Worm (Caenorhabditis elegans) whole organism, late embryonic: ENCODE data around the gene F23H11.7.
A peak's percentile ranks its signal among the peaks of the same experiment; 100 is the strongest.

ENCODE experiments used
- C08G9.2 ChIP-seq: sonication (generic microtip); optimal IDR thresholded peaks from 2 replicates; lab custom pipeline; 2016; ENCODE audit warnings: mild to moderate bottlenecking, missing genetic modification characterization, moderate library complexity, missing compliant biosample characterization
- C38D4.7 ChIP-seq: fragments of 200-800 bp; sonication (Bioruptor generic); optimal IDR thresholded peaks from 2 replicates; lab custom pipeline; 2018; ENCODE audit warnings: mild to moderate bottlenecking, missing genetic modification characterization, moderate library complexity, missing compliant biosample characterization
- F13H6.1 ChIP-seq: sonication (generic microtip); optimal IDR thresholded peaks from 2 replicates; lab custom pipeline; 2016; ENCODE audit warnings: missing genetic modification characterization, missing compliant biosample characterization
- K02D7.2 ChIP-seq: sonication (generic microtip); optimal IDR thresholded peaks from 2 replicates; lab custom pipeline; 2017; ENCODE audit warnings: mild to moderate bottlenecking, missing genetic modification characterization, missing compliant biosample characterization
- T23F11.4 ChIP-seq: fragments of 200-800 bp; sonication (Bioruptor generic); optimal IDR thresholded peaks from 2 replicates; lab custom pipeline; 2018; ENCODE audit warnings: mild to moderate bottlenecking, missing genetic modification characterization, missing compliant biosample characterization
- Y22D7AL.16 ChIP-seq: sonication (generic microtip); optimal IDR thresholded peaks from 2 replicates; lab custom pipeline; 2016; ENCODE audit warnings: missing genetic modification characterization, missing compliant biosample characterization
- ceh-14 ChIP-seq: sonication (generic microtip); optimal IDR thresholded peaks from 2 replicates; lab custom pipeline; 2016; ENCODE audit warnings: missing genotype, missing genetic modification characterization, missing compliant biosample characterization
- ceh-18 ChIP-seq: sonication (generic microtip); optimal IDR thresholded peaks from 2 replicates; lab custom pipeline; 2016; ENCODE audit warnings: missing genetic modification characterization, missing compliant biosample characterization
- ceh-19 ChIP-seq: fragments of 200-800 bp; sonication (Bioruptor generic); optimal IDR thresholded peaks from 2 replicates; lab custom pipeline; 2018; ENCODE audit warnings: mild to moderate bottlenecking, missing genetic modification characterization, missing compliant biosample characterization
- ceh-2 ChIP-seq: sonication (generic microtip); optimal IDR thresholded peaks from 2 replicates; lab custom pipeline; 2016; ENCODE audit warnings: missing genotype, missing genetic modification characterization, missing compliant biosample characterization
- ceh-24 ChIP-seq: sonication (generic microtip); optimal IDR thresholded peaks from 2 replicates; lab custom pipeline; 2016; ENCODE audit warnings: mild to moderate bottlenecking, missing genetic modification characterization, missing compliant biosample characterization
- ceh-31 ChIP-seq: sonication (generic microtip); optimal IDR thresholded peaks from 2 replicates; lab custom pipeline; 2016; ENCODE audit warnings: missing genetic modification characterization, missing compliant biosample characterization
- ceh-34 ChIP-seq: sonication (generic microtip); optimal IDR thresholded peaks from 2 replicates; lab custom pipeline; 2016; ENCODE audit warnings: mild to moderate bottlenecking, missing genetic modification characterization, missing compliant biosample characterization
- ceh-48 ChIP-seq: sonication (generic microtip); optimal IDR thresholded peaks from 2 replicates; lab custom pipeline; 2016; ENCODE audit warnings: missing genetic modification characterization, inconsistent platforms, missing compliant biosample characterization
- ceh-6 ChIP-seq: fragments of 200-800 bp; sonication (Bioruptor generic); optimal IDR thresholded peaks from 2 replicates; lab custom pipeline; 2018; ENCODE audit warnings: mild to moderate bottlenecking, missing genetic modification characterization, missing compliant biosample characterization
- che-1 ChIP-seq: sonication (generic microtip); optimal IDR thresholded peaks from 2 replicates; lab custom pipeline; 2016; ENCODE audit warnings: mild to moderate bottlenecking, missing genetic modification characterization, missing compliant biosample characterization
- elt-2 ChIP-seq: sonication (generic microtip); optimal IDR thresholded peaks from 2 replicates; lab custom pipeline; 2016; ENCODE audit warnings: missing genetic modification reagents, missing genetic modification characterization, missing compliant biosample characterization
- elt-4 ChIP-seq: sonication (generic microtip); optimal IDR thresholded peaks from 2 replicates; lab custom pipeline; 2016; ENCODE audit warnings: missing genetic modification characterization, missing compliant biosample characterization
- ets-4 ChIP-seq: sonication (generic microtip); optimal IDR thresholded peaks from 2 replicates; lab custom pipeline; 2016; ENCODE audit warnings: missing genetic modification characterization, missing compliant biosample characterization
- eyg-1 ChIP-seq: sonication (generic microtip); optimal IDR thresholded peaks from 2 replicates; lab custom pipeline; 2016; ENCODE audit warnings: missing genotype, missing genetic modification characterization, missing compliant biosample characterization
- fax-1 ChIP-seq: sonication (generic microtip); optimal IDR thresholded peaks from 2 replicates; lab custom pipeline; 2016; ENCODE audit warnings: missing genotype, missing genetic modification characterization, missing compliant biosample characterization
- fkh-6 ChIP-seq: sonication (generic microtip); optimal IDR thresholded peaks from 2 replicates; lab custom pipeline; 2016; ENCODE audit warnings: missing genetic modification characterization, missing compliant biosample characterization
- gmeb-2 ChIP-seq: sonication (generic microtip); optimal IDR thresholded peaks from 2 replicates; lab custom pipeline; 2016; ENCODE audit warnings: missing genetic modification characterization, inconsistent platforms, missing compliant biosample characterization
- hlh-13 ChIP-seq: fragments of 200-800 bp; sonication (Bioruptor generic); optimal IDR thresholded peaks from 2 replicates; lab custom pipeline; 2018; ENCODE audit warnings: mild to moderate bottlenecking, missing genetic modification characterization, missing compliant biosample characterization
- hlh-6 ChIP-seq: sonication (generic microtip); optimal IDR thresholded peaks from 2 replicates; lab custom pipeline; 2016; ENCODE audit warnings: missing genotype, missing genetic modification characterization, missing compliant biosample characterization
- hlh-8 ChIP-seq: sonication (generic microtip); optimal IDR thresholded peaks from 2 replicates; lab custom pipeline; 2016; ENCODE audit warnings: missing genotype, missing genetic modification characterization, missing compliant biosample characterization
- lim-6 ChIP-seq: sonication (generic microtip); optimal IDR thresholded peaks from 2 replicates; lab custom pipeline; 2016; ENCODE audit warnings: missing genetic modification characterization, missing compliant biosample characterization
- lin-11 ChIP-seq: fragments of 200-800 bp; sonication (Bioruptor generic); optimal IDR thresholded peaks from 2 replicates; lab custom pipeline; 2018; ENCODE audit warnings: mild to moderate bottlenecking, missing genetic modification characterization, missing compliant biosample characterization
- madf-2 ChIP-seq: sonication (generic microtip); optimal IDR thresholded peaks from 2 replicates; lab custom pipeline; 2017; ENCODE audit warnings: missing genetic modification characterization, missing compliant biosample characterization
- mec-3 ChIP-seq: sonication (generic microtip); optimal IDR thresholded peaks from 2 replicates; lab custom pipeline; 2016; ENCODE audit warnings: borderline replicate concordance, missing genetic modification characterization, missing compliant biosample characterization
- npax-4 ChIP-seq: sonication (generic microtip); optimal IDR thresholded peaks from 2 replicates; lab custom pipeline; 2016; ENCODE audit warnings: missing genetic modification characterization, missing compliant biosample characterization
- pag-3 ChIP-seq: sonication (generic microtip); optimal IDR thresholded peaks from 2 replicates; lab custom pipeline; 2016; ENCODE audit warnings: missing compliant biosample characterization, missing genetic modification characterization, borderline replicate concordance
- pat-9 ChIP-seq: fragments of 200-800 bp; sonication (Bioruptor generic); optimal IDR thresholded peaks from 2 replicates; lab custom pipeline; 2018; ENCODE audit warnings: mild to moderate bottlenecking, missing genetic modification characterization, moderate library complexity, missing compliant biosample characterization
- pha-2 ChIP-seq: sonication (generic microtip); optimal IDR thresholded peaks from 2 replicates; lab custom pipeline; 2017; ENCODE audit warnings: mild to moderate bottlenecking, missing genetic modification characterization, missing compliant biosample characterization
- pqm-1 ChIP-seq: sonication (generic microtip); optimal IDR thresholded peaks from 2 replicates; lab custom pipeline; 2016; ENCODE audit warnings: missing genetic modification characterization, missing compliant biosample characterization
- ref-2 ChIP-seq: sonication (generic microtip); optimal IDR thresholded peaks from 2 replicates; lab custom pipeline; 2016; ENCODE audit warnings: missing genetic modification characterization, missing compliant biosample characterization
- rnt-1 ChIP-seq: sonication (generic microtip); optimal IDR thresholded peaks from 2 replicates; lab custom pipeline; 2016; ENCODE audit warnings: missing genetic modification characterization, missing compliant biosample characterization
- sdc-2 ChIP-seq: sonication (generic microtip); optimal IDR thresholded peaks from 2 replicates; lab custom pipeline; 2016; ENCODE audit warnings: missing genotype, missing genetic modification characterization, missing compliant biosample characterization
- sox-4 ChIP-seq: sonication (generic microtip); optimal IDR thresholded peaks from 2 replicates; lab custom pipeline; 2017; ENCODE audit warnings: mild to moderate bottlenecking, missing genetic modification characterization, inconsistent platforms, missing compliant biosample characterization
- syd-9 ChIP-seq: sonication (generic microtip); optimal IDR thresholded peaks from 2 replicates; lab custom pipeline; 2016; ENCODE audit warnings: mild to moderate bottlenecking, missing genetic modification characterization, moderate library complexity, missing compliant biosample characterization
- tbx-2 ChIP-seq: sonication (generic microtip); optimal IDR thresholded peaks from 2 replicates; lab custom pipeline; 2016; ENCODE audit warnings: missing genetic modification characterization, missing compliant biosample characterization
- tbx-7 ChIP-seq: sonication (generic microtip); optimal IDR thresholded peaks from 2 replicates; lab custom pipeline; 2016; ENCODE audit warnings: missing genotype, missing genetic modification characterization, missing compliant biosample characterization
- ttx-3 ChIP-seq: sonication (generic microtip); optimal IDR thresholded peaks from 2 replicates; lab custom pipeline; 2016; ENCODE audit warnings: missing genetic modification reagents, missing genetic modification characterization, missing compliant biosample characterization
- unc-42 ChIP-seq: sonication (generic microtip); optimal IDR thresholded peaks from 2 replicates; lab custom pipeline; 2016; ENCODE audit warnings: missing genotype, missing genetic modification characterization, missing compliant biosample characterization
- unc-86 ChIP-seq: sonication (generic microtip); optimal IDR thresholded peaks from 2 replicates; lab custom pipeline; 2016; ENCODE audit warnings: missing genetic modification characterization, missing compliant biosample characterization
- zip-5 ChIP-seq: sonication (generic microtip); optimal IDR thresholded peaks from 2 replicates; lab custom pipeline; 2016; ENCODE audit warnings: missing genetic modification characterization, missing compliant biosample characterization
- ztf-16 ChIP-seq: sonication (generic microtip); optimal IDR thresholded peaks from 2 replicates; lab custom pipeline; 2017; ENCODE audit warnings: missing genetic modification characterization, missing compliant biosample characterization

Gene F23H11.7

ce11 chrIII:931405-931804, 12.2 kb upstream of the F23H11.7 start:
- TF ChIP-seq ceh-18 (peak; percentile 34), ceh-48 (tag; lab: Kevin White, UChicago) (peak; percentile 74), F13H6.1 (tag; lab: Kevin White, UChicago) (peak; percentile 79), pha-2 (tag; lab: Kevin White, UChicago) (peak; percentile 18), unc-86 (tag; lab: Kevin White, UChicago) (peak; percentile 35), lim-6 (tag; lab: Kevin White, UChicago) (peak; percentile 91), npax-4 (peak; percentile 79), ceh-31 (tag; lab: Kevin White, UChicago) (peak; percentile 81), pat-9 (tag; lab: Kevin White, UChicago) (peak; percentile 89), syd-9 (peak; percentile 63), tbx-7 (tag; lab: Kevin White, UChicago) (peak; percentile 62), K02D7.2 (tag; lab: Kevin White, UChicago) (peak; percentile 84), madf-2 (tag; lab: Kevin White, UChicago) (peak; percentile 97), ttx-3 (tag; lab: Kevin White, UChicago) (peak; percentile 41), hlh-8 (tag; lab: Kevin White, UChicago) (peak; percentile 91), fax-1 (tag; lab: Kevin White, UChicago) (peak; percentile 79), lin-11 (tag; lab: Kevin White, UChicago) (peak; percentile 94), zip-5 (tag; lab: Kevin White, UChicago) (peak; percentile 34), gmeb-2 (peak; percentile 80), ref-2 (tag; lab: Kevin White, UChicago) (peak; percentile 53), ceh-2 (tag; lab: Kevin White, UChicago) (peak; percentile 45), elt-4 (peak; percentile 97), mec-3 (tag; lab: Kevin White, UChicago) (peak; percentile 76), ceh-24 (tag; lab: Kevin White, UChicago) (peak; percentile 12), T23F11.4 (GFP tag; lab: Kevin White, UChicago) (peak; percentile 56), ceh-19 (peak; percentile 91), fkh-6 (tag; lab: Kevin White, UChicago) (peak; percentile 90), sox-4 (peak; percentile 94), ztf-16 (tag; lab: Kevin White, UChicago) (peak; percentile 42), ceh-34 (tag; lab: Kevin White, UChicago) (peak; percentile 84), eyg-1 (tag; lab: Kevin White, UChicago) (peak; percentile 57), hlh-6 (peak; percentile 88), rnt-1 (peak; percentile 65), tbx-2 (peak; percentile 97), pqm-1 (tag; lab: Kevin White, UChicago) (peak; percentile 96), che-1 (tag; lab: Kevin White, UChicago) (peak; percentile 84), ceh-6 (GFP tag; lab: Kevin White, UChicago) (peak; percentile 32), pag-3 (peak; percentile 97), elt-2 (tag; lab: Kevin White, UChicago) (peak; percentile 19), Y22D7AL.16 (tag; lab: Kevin White, UChicago) (peak; percentile 97), ets-4 (tag; lab: Kevin White, UChicago) (peak; percentile 83), unc-42 (peak; percentile 67), C08G9.2 (tag; lab: Kevin White, UChicago) (peak; percentile 76), ceh-14 (tag; lab: Kevin White, UChicago) (peak; percentile 83), sdc-2 (peak; percentile 72), C38D4.7 (GFP tag; lab: Kevin White, UChicago) (peak; percentile 66), hlh-13 (peak; percentile 95)
